Fruit fly (Drosophila melanogaster) whole organism: ENCODE results near the gene CG8852.

Experiments
- Dll ChIP-seq: fragments of >200 bp; optimal IDR thresholded peaks from 2 replicates; lab custom pipeline; 2017
- EcR ChIP-seq, 2 experiments: fragments of >200 bp; optimal IDR thresholded peaks; 2 replicates each; lab custom pipeline; 2017; ENCODE audit warnings: missing biosample characterization in 2 of 2, missing genetic modification characterization in 2 of 2, missing genetic modification reagents in 2 of 2
- pan ChIP-seq: fragments of >200 bp; optimal IDR thresholded peaks from 2 replicates; lab custom pipeline; 2017
- psq ChIP-seq: fragments of >200 bp; optimal IDR thresholded peaks from 2 replicates; lab custom pipeline; 2017

DNA sequence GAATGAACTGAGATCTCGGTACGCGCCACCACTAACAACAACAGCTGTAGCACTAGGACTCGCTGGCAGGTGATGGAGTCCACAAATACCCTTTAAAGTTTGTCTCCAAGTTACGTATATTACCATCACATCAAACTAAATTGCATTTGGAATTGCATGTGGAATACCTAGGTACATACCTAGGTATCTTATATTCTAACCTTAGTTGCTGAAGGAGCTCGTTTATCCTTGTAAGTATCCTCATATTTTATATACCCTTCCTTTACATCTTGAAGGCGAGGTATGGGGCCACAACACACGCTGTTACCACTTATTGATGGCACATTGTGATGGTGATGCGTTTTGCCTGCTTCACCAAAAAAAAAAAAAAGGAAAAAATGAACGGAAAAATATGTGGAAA is 42.5 kb downstream of the CG8852 start:
- no peak for TF ChIP-seq Dll (lab: Kevin White, UChicago)
- TF ChIP-seq pan: no peak
- TF ChIP-seq EcR (GFP tag; optimal IDR thresholded peaks at IDR 0.05; lab: Kevin White, UChicago): no peak
- no peak for TF ChIP-seq psq (lab: Kevin White, UChicago)
